Worm (Caenorhabditis elegans): ENCODE measurements around the gene thn-5.
A peak's percentile ranks its signal among the peaks of the same experiment; 100 is the strongest.

DNA sequence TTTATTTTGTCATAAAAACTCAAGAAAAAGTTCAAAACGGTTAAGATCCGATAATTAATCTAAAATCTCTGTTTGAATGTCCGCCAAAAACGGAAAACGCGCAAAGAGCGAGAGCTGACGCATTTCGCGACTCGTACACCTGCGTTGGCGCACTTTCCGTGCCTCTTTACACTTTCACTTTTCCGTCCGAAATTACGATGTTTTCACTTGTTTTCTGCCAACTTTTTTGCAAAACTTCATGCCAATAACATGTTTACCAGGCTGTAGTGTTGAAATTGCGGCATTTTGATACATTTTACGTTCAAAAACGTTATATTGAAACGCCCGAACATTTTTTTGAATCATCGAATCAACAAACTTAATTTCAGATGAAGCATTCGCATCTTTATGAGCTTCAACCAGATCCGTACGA lies 46.9 kb upstream of the thn-5 start, which contains the start of gene W03F8.4:
- peak; percentile 92 for TF ChIP-seq ama-1 (optimal IDR thresholded peaks at IDR 0.05)
- TF ChIP-seq pes-1 (GFP tag; IDR thresholded peaks at IDR 0.05) = peak; percentile 70
- peak; percentile 49 for TF ChIP-seq hmg-4 (GFP tag; optimal IDR thresholded peaks at IDR 0.05)
- 0 out of 2 replicates have a peak, but pooled peaks have one; percentile 30 for TF ChIP-seq scrt-1 (GFP tag; IDR thresholded peaks at IDR 0.05)
